Worm (Caenorhabditis elegans) whole organism, L1 larva: ENCODE data around the gene C26F1.3.

Source experiments
- C16A3.4 ChIP-seq: fragments of 150-350 bp; optimal IDR thresholded peaks from 2 replicates; lab custom pipeline; 2014; ENCODE audit warnings: missing biosample characterization, missing genetic modification characterization
- Y116A8C.19 ChIP-seq: sonication (generic microtip); optimal IDR thresholded peaks from 2 replicates; lab custom pipeline; 2016; ENCODE audit warnings: missing compliant biosample characterization, missing genetic modification characterization, borderline replicate concordance
- aha-1 ChIP-seq: fragments of 150-350 bp; optimal IDR thresholded peaks from 2 replicates; lab custom pipeline; 2014; ENCODE audit warnings: missing biosample characterization, missing genetic modification characterization
- blmp-1 ChIP-seq: fragments of 150-350 bp; optimal IDR thresholded peaks from 2 replicates; lab custom pipeline; 2014; ENCODE audit warnings: missing biosample characterization, missing genetic modification characterization
- ceh-63 ChIP-seq: fragments of 200-800 bp; sonication (Bioruptor generic); optimal IDR thresholded peaks from 2 replicates; lab custom pipeline; 2018; ENCODE audit warnings: mild to moderate bottlenecking, missing genetic modification characterization, missing compliant biosample characterization
- ceh-8 ChIP-seq: fragments of 200-800 bp; sonication (Bioruptor generic); optimal IDR thresholded peaks from 2 replicates; lab custom pipeline; 2018; ENCODE audit warnings: mild to moderate bottlenecking, missing genetic modification characterization, moderate library complexity, missing compliant biosample characterization
- ceh-82 ChIP-seq, 3 experiments: fragments of 150-350 bp in 1 of 3; sonication (generic microtip) in 2 of 3; optimal IDR thresholded peaks; 2 replicates each; lab custom pipeline; 2014 to 2017; ENCODE audit warnings: missing biosample characterization in 3 of 3, missing genetic modification characterization in 3 of 3
- ceh-88 ChIP-seq: fragments of 200-800 bp; sonication (Bioruptor generic); IDR thresholded peaks from 2 replicates; pipeline ENCODE4 v1.3.6; 2022; ENCODE audit warnings: missing genetic modification characterization, missing compliant biosample characterization
- ces-1 ChIP-seq: fragments of 150-350 bp; optimal IDR thresholded peaks from 2 replicates; lab custom pipeline; 2014; ENCODE audit warnings: missing biosample characterization, missing genetic modification reagents, missing genetic modification characterization
- dpl-1 ChIP-seq, 3 experiments: fragments of 150-350 bp in 2 of 3; sonication (generic microtip) in 1 of 3; optimal IDR thresholded peaks; 2 replicates each; lab custom pipeline; 2014 to 2017; ENCODE audit warnings: missing biosample characterization in 3 of 3, missing genetic modification characterization in 3 of 3, missing genetic modification reagents in 3 of 3
- efl-1 ChIP-seq, 4 experiments: fragments of 150-350 bp; optimal IDR thresholded peaks in 3 of 4; peaks in 1 of 4; 1 replicate in 1 of 4; 2 replicates in 3 of 4; lab custom pipeline; 2014; ENCODE audit warnings: missing biosample characterization in 2 of 4, missing genetic modification characterization in 2 of 4, missing genetic modification reagents in 2 of 4
- egl-13 ChIP-seq: sonication (generic microtip); optimal IDR thresholded peaks from 2 replicates; lab custom pipeline; 2016; ENCODE audit warnings: missing genotype, missing genetic modification reagents, missing genetic modification characterization, missing compliant biosample characterization
- egl-27 ChIP-seq, 2 experiments: fragments of 150-350 bp in 1 of 2; sonication (generic microtip); optimal IDR thresholded peaks; 3 replicates each; lab custom pipeline; 2017 to 2018; ENCODE audit warnings: missing biosample characterization in 2 of 2, missing genetic modification characterization in 2 of 2, missing genetic modification reagents in 2 of 2
- elt-3 ChIP-seq, 6 experiments: fragments of 150-350 bp in 1 of 6; sonication (generic microtip); optimal IDR thresholded peaks; 2 replicates each; lab custom pipeline; 2017 to 2018; ENCODE audit warnings: missing biosample characterization in 6 of 6, missing genetic modification characterization in 6 of 6, inconsistent platforms in 1 of 6
- fkh-10 ChIP-seq: sonication (generic microtip); optimal IDR thresholded peaks from 2 replicates; lab custom pipeline; 2017; ENCODE audit warnings: missing biosample characterization, missing genetic modification reagents, missing genetic modification characterization
- fkh-4 ChIP-seq: sonication (generic microtip); optimal IDR thresholded peaks from 2 replicates; lab custom pipeline; 2016; ENCODE audit warnings: missing compliant biosample characterization, missing genetic modification characterization, borderline replicate concordance
- fkh-8 ChIP-seq: sonication (generic microtip); optimal IDR thresholded peaks from 2 replicates; lab custom pipeline; 2016; ENCODE audit warnings: mild to moderate bottlenecking, missing genetic modification characterization, missing compliant biosample characterization
- fos-1 ChIP-seq: fragments of 150-350 bp; optimal IDR thresholded peaks from 2 replicates; lab custom pipeline; 2014; ENCODE audit warnings: missing biosample characterization, missing genetic modification characterization
- grh-1 ChIP-seq: fragments of 200-800 bp; sonication (Bioruptor generic); IDR thresholded peaks from 2 replicates; pipeline ENCODE4 v1.3.6; 2022; ENCODE audit warnings: missing genetic modification reagents, missing genetic modification characterization, missing compliant biosample characterization
- hlh-4 ChIP-seq: sonication (generic microtip); optimal IDR thresholded peaks from 2 replicates; lab custom pipeline; 2016; ENCODE audit warnings: mild to moderate bottlenecking, missing genetic modification characterization, missing compliant biosample characterization
- jun-1 ChIP-seq: fragments of 150-350 bp; optimal IDR thresholded peaks from 2 replicates; lab custom pipeline; 2014; ENCODE audit warnings: missing biosample characterization, missing genetic modification reagents, missing genetic modification characterization
- lin-15B ChIP-seq: fragments of 150-350 bp; sonication (generic microtip); optimal IDR thresholded peaks from 3 replicates; lab custom pipeline; 2014; ENCODE audit warnings: missing biosample characterization, missing genetic modification characterization
- lin-35 ChIP-seq, 2 experiments: fragments of 150-350 bp; optimal IDR thresholded peaks; 2 replicates each; lab custom pipeline; 2014; ENCODE audit warnings: missing biosample characterization in 2 of 2, missing genetic modification characterization in 2 of 2, missing genetic modification reagents in 2 of 2
- lsy-2 ChIP-seq, 2 experiments: fragments of 150-350 bp; optimal IDR thresholded peaks; 2 replicates each; lab custom pipeline; 2014; ENCODE audit warnings: missing biosample characterization in 2 of 2, missing genetic modification characterization in 2 of 2
- mab-9 ChIP-seq: fragments of 200-800 bp; sonication (Bioruptor generic); IDR thresholded peaks from 2 replicates; pipeline ENCODE4 v1.3.6; 2022; ENCODE audit warnings: missing genetic modification reagents, missing genetic modification characterization, missing compliant biosample characterization
- mdl-1 ChIP-seq, 2 experiments: fragments of 150-350 bp; optimal IDR thresholded peaks; 2 replicates each; lab custom pipeline; 2014 to 2017; ENCODE audit warnings: missing biosample characterization in 2 of 2, missing genetic modification characterization in 2 of 2, inconsistent platforms in 1 of 2
- mep-1 ChIP-seq: fragments of 150-350 bp; optimal IDR thresholded peaks from 2 replicates; lab custom pipeline; 2014; ENCODE audit warnings: missing biosample characterization, missing genetic modification characterization
- nhr-11 ChIP-seq: fragments of 150-350 bp; optimal IDR thresholded peaks from 2 replicates; lab custom pipeline; 2014; ENCODE audit warnings: missing biosample characterization, missing genetic modification characterization
- nhr-19 ChIP-seq: fragments of 200-800 bp; sonication (Bioruptor generic); conservative IDR thresholded peaks from 2 replicates; pipeline ENCODE4 v1.3.6; 2022; ENCODE audit warnings: missing genetic modification characterization, missing compliant biosample characterization
- nhr-237 ChIP-seq: fragments of 150-350 bp; optimal IDR thresholded peaks from 2 replicates; lab custom pipeline; 2014; ENCODE audit warnings: missing biosample characterization, missing genetic modification characterization
- nhr-28 ChIP-seq: fragments of 150-350 bp; optimal IDR thresholded peaks from 2 replicates; lab custom pipeline; 2014; ENCODE audit warnings: missing biosample characterization, missing genetic modification characterization
- nhr-47 ChIP-seq: sonication (generic microtip); optimal IDR thresholded peaks from 2 replicates; lab custom pipeline; 2016; ENCODE audit warnings: mild to moderate bottlenecking, missing genetic modification characterization, moderate library complexity, missing compliant biosample characterization
- nhr-71 ChIP-seq: sonication (generic microtip); optimal IDR thresholded peaks from 2 replicates; lab custom pipeline; 2016; ENCODE audit warnings: mild to moderate bottlenecking, missing genetic modification characterization, moderate library complexity, missing compliant biosample characterization
- nhr-76 ChIP-seq: sonication (generic microtip); optimal IDR thresholded peaks from 2 replicates; lab custom pipeline; 2017; ENCODE audit warnings: missing biosample characterization, missing genetic modification characterization
- nhr-77 ChIP-seq: fragments of 150-350 bp; optimal IDR thresholded peaks from 2 replicates; lab custom pipeline; 2014; ENCODE audit warnings: missing biosample characterization, missing genetic modification characterization
- nhr-85 ChIP-seq: sonication (generic microtip); peaks from one replicate; lab custom pipeline; 2016; ENCODE audit warnings: missing genetic modification characterization, inconsistent platforms, missing compliant biosample characterization
- pag-3 ChIP-seq: sonication (generic microtip); optimal IDR thresholded peaks from 2 replicates; lab custom pipeline; 2017; ENCODE audit warnings: missing genetic modification characterization, mild to moderate bottlenecking, missing compliant biosample characterization, antibody characterized with exemption, borderline replicate concordance; ENCODE audit not compliant: insufficient read depth
- pax-3 ChIP-seq: fragments of 200-800 bp; sonication (Bioruptor generic); optimal IDR thresholded peaks from 2 replicates; lab custom pipeline; 2018; ENCODE audit warnings: mild to moderate bottlenecking, missing genetic modification characterization, moderate library complexity, missing compliant biosample characterization
- rnt-1 ChIP-seq: sonication (generic microtip); optimal IDR thresholded peaks from 2 replicates; lab custom pipeline; 2016; ENCODE audit warnings: mild to moderate bottlenecking, missing genetic modification characterization, moderate library complexity, missing compliant biosample characterization
- snu-23 ChIP-seq: sonication (generic microtip); optimal IDR thresholded peaks from 2 replicates; lab custom pipeline; 2016; ENCODE audit warnings: missing genetic modification characterization, missing compliant biosample characterization
- sox-4 ChIP-seq: sonication (generic microtip); optimal IDR thresholded peaks from 2 replicates; lab custom pipeline; 2016; ENCODE audit warnings: missing genetic modification characterization, missing compliant biosample characterization
- tbx-2 ChIP-seq: sonication (generic microtip); optimal IDR thresholded peaks from 2 replicates; lab custom pipeline; 2016; ENCODE audit warnings: missing genetic modification characterization, missing compliant biosample characterization
- unc-130 ChIP-seq: fragments of 150-350 bp; optimal IDR thresholded peaks from 2 replicates; lab custom pipeline; 2017; ENCODE audit warnings: missing biosample characterization, missing genetic modification characterization, inconsistent platforms
- unc-86 ChIP-seq: sonication (generic microtip); optimal IDR thresholded peaks from 2 replicates; lab custom pipeline; 2016; ENCODE audit warnings: missing genetic modification characterization, missing compliant biosample characterization
- xbp-1 ChIP-seq: sonication (generic microtip); optimal IDR thresholded peaks from 2 replicates; lab custom pipeline; 2016; ENCODE audit warnings: missing genetic modification characterization, missing compliant biosample characterization
- zip-4 ChIP-seq: fragments of 200-800 bp; sonication (Bioruptor generic); optimal IDR thresholded peaks from 2 replicates; lab custom pipeline; 2018; ENCODE audit warnings: mild to moderate bottlenecking, missing genetic modification characterization, moderate library complexity, missing compliant biosample characterization
- ztf-11 ChIP-seq, 2 experiments: sonication (generic microtip); optimal IDR thresholded peaks; 2 replicates each; lab custom pipeline; 2016 to 2017; ENCODE audit warnings: missing genetic modification characterization in 2 of 2, missing biosample characterization in 1 of 2, missing compliant biosample characterization in 1 of 2

Gene C26F1.3

ce11 chrV:7777098-7777497 is at the start of gene C26F1.3:
TSS of gene C26F1.3 (plus strand) at chrV:7777300.
- no peak for TF ChIP-seq ceh-63 (GFP tag; lab: Kevin White, UChicago)
- no peak for TF ChIP-seq snu-23 (GFP tag; lab: Kevin White, UChicago)
- peak; percentile 15 for TF ChIP-seq nhr-85
- TF ChIP-seq nhr-71 (tag; lab: Kevin White, UChicago) = no peak
- TF ChIP-seq unc-86 = no peak
- TF ChIP-seq nhr-76 (tag; lab: Kevin White, UChicago) = no peak
- TF ChIP-seq, all 84 proteins: peak for 1

DNA sequence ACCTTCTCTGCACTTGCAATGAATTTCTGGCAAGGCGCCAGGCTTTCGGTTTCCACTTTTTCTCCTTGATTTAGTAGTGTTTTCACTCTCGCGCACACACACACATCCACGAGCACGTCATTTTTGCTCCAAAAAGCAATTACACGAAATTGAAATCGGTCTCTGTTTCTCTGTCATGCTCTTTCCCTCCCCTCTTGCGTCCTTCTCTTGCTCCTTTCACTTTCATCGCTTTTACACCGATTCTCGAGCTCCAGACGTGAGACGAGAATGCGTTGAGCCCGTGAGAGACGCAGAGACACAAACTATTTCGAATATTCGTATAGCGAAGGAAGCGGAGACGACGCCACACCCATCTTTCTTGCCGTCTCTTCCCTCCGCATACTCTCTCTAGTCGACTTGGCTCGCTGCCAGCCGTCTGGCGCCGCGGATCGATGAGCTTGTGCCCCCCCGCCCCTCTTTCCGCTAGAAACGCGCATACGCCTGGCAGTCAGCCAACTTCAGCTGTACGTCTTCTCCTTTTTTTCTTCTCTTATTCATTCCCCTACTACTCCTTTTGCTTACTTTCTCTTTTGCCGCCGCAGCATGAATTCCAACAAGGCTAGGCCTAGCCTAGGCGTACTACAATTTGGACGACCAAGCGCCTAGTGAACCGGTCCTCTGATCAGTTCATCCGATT is 49.0 kb upstream of the C26F1.3 start:
- TF ChIP-seq jun-1 (tag; lab: Kevin White, UChicago) = peak; percentile 82
- TF ChIP-seq blmp-1 (tag; lab: Kevin White, UChicago) = peak; percentile 98
- no peak for TF ChIP-seq ceh-63 (GFP tag; lab: Kevin White, UChicago)
- peak; percentile 81 for TF ChIP-seq ceh-88 (GFP tag; lab: Robert Waterston, UW)
- TF ChIP-seq sox-4 (tag; lab: Kevin White, UChicago) = peak; percentile 75
- peak; percentile 3 for TF ChIP-seq fkh-4 (tag; lab: Kevin White, UChicago)
- TF ChIP-seq fkh-10 (GFP tag; lab: Kevin White, UChicago) = peak; percentile 88
- TF ChIP-seq nhr-71 (tag; lab: Kevin White, UChicago) = peak; percentile 96
- TF ChIP-seq nhr-47 (tag; lab: Kevin White, UChicago) = peak; percentile 94
- TF ChIP-seq nhr-76 (tag; lab: Kevin White, UChicago) = no peak
- TF ChIP-seq tbx-2 = peak; percentile 93
- TF ChIP-seq pax-3 = peak; percentile 80
- peak; percentile 74 for TF ChIP-seq ceh-8 (GFP tag; lab: Kevin White, UChicago)
- peak; percentile 26 for TF ChIP-seq C16A3.4 (tag; lab: Kevin White, UChicago)
- peak; percentile 36 for TF ChIP-seq unc-130
- TF ChIP-seq mep-1 (tag; lab: Kevin White, UChicago) = peak; percentile 70
- TF ChIP-seq nhr-237 (tag; lab: Kevin White, UChicago) = no peak
- TF ChIP-seq snu-23 (GFP tag; lab: Kevin White, UChicago) = peak; percentile 80
- peak; percentile 90 for TF ChIP-seq unc-86
- no peak for TF ChIP-seq mab-9
- TF ChIP-seq nhr-28 (tag; lab: Kevin White, UChicago) = no peak
- TF ChIP-seq dpl-1 (GFP tag; optimal IDR thresholded peaks at IDR 0.05; lab: Kevin White, UChicago) = peak; percentile 21 to 50 (median 47)
- peak; percentile 18; the same call in 1 of the 2 replicates for TF ChIP-seq grh-1 (GFP tag; lab: Robert Waterston, UW)
- peak; percentile 75 for TF ChIP-seq fos-1 (tag; lab: Kevin White, UChicago)
- peak; percentile 72 to 75 for TF ChIP-seq efl-1 (optimal IDR thresholded peaks at IDR 0.05; lab: Kevin White, UChicago)
- TF ChIP-seq efl-1 (GFP tag; optimal IDR thresholded peaks at IDR 0.05 in 1 of 2; lab: Kevin White, UChicago) = peak; percentile 32 to 95
- no peak for TF ChIP-seq Y116A8C.19
- TF ChIP-seq nhr-19 (GFP tag; lab: Robert Waterston, UW) = peak; percentile 71
- peak; percentile 29 to 81 (median 41) for TF ChIP-seq ceh-82 (tag; optimal IDR thresholded peaks at IDR 0.05; lab: Kevin White, UChicago)
- TF ChIP-seq nhr-77 = peak; percentile 85
- peak; percentile 99 for TF ChIP-seq fkh-8 (tag; lab: Kevin White, UChicago)
- peak; percentile 64 to 78 for TF ChIP-seq lsy-2 (tag; optimal IDR thresholded peaks at IDR 0.05; lab: Kevin White, UChicago)
- no peak for TF ChIP-seq pag-3 (tag; lab: Kevin White, UChicago)
- TF ChIP-seq lin-15B (tag; lab: Kevin White, UChicago) = no peak
- TF ChIP-seq mdl-1 (tag; optimal IDR thresholded peaks at IDR 0.05; lab: Kevin White, UChicago) = no peak
- no peak for TF ChIP-seq aha-1 (tag; lab: Kevin White, UChicago)
- peak; percentile 67 for TF ChIP-seq xbp-1
- TF ChIP-seq egl-27 (tag; optimal IDR thresholded peaks at IDR 0.05; lab: Kevin White, UChicago) = peak in 1 of 2 experiments; percentile 89
- peak; percentile 96 for TF ChIP-seq egl-13 (tag; lab: Kevin White, UChicago)
- TF ChIP-seq ces-1 (GFP tag; lab: Kevin White, UChicago) = no peak
- peak; percentile 19 for TF ChIP-seq hlh-4 (tag; lab: Kevin White, UChicago)
- TF ChIP-seq ztf-11 (tag; optimal IDR thresholded peaks at IDR 0.05; lab: Kevin White, UChicago) = peak in 1 of 2 experiments; percentile 64
- peak in 1 of 6 experiments; percentile 41 for TF ChIP-seq elt-3 (tag; optimal IDR thresholded peaks at IDR 0.05; lab: Kevin White, UChicago)
- TF ChIP-seq lin-35 (GFP tag; optimal IDR thresholded peaks at IDR 0.05; lab: Kevin White, UChicago) = peak in 1 of 2 experiments; percentile 67
- TF ChIP-seq rnt-1 (tag; lab: Kevin White, UChicago) = peak; percentile 81
- peak; percentile 52 for TF ChIP-seq zip-4
- TF ChIP-seq nhr-11 (tag; lab: Kevin White, UChicago) = peak; percentile 71
